Fruit fly (Drosophila melanogaster) whole organism: ENCODE results near the gene HisRS.

Experiments used
- CG8478 ChIP-seq: fragments of >200 bp; optimal IDR thresholded peaks from 2 replicates; lab custom pipeline; 2018; ENCODE audit warnings: inconsistent platforms
- psq ChIP-seq: fragments of >200 bp; optimal IDR thresholded peaks from 2 replicates; lab custom pipeline; 2017
- usp ChIP-seq: fragments of >200 bp; optimal IDR thresholded peaks from 2 replicates; lab custom pipeline; 2017; ENCODE audit warnings: missing biosample characterization, missing genetic modification characterization, mixed read lengths

DNA sequence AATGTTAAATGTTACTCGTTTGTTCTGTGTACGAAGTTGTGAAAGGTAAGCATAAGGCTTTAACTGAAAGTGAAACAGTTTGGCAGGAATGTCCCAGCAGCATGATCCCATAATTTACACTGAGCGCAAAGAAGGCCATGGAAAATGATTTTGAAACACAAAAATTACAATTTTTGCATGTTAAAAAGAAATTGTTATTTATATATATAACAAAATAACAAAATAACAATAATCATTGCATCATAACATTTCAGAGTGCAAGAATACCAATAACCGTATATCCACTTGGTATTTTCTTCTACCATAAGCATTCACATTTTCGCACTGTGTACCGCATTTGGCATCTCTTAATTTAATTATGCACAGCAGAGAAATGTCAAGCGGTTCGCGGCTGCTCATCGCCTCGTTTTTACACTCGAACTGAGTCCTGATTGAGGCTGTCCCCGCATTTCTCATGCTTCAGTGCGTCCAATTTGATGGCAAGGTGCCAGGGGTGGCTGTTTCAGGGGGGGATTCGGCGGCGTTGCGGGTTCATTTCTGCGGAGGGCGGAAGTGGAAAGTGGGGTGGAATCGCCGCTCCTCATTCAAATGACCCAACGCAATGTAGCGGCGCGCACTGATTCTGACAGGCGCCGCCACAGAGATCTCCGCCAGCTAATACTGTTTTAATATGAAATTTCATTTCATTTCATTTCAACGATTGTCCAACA lies 7.3 kb downstream of the HisRS start, which contains the start of gene CG6481:
- TF ChIP-seq psq (no peak), CG8478 (lab: Kevin White, UChicago) (no peak), usp (no peak)
